Fruit fly (Drosophila melanogaster) whole organism, embryonic: ENCODE results near the gene CG46440.

Experiments used
- BEAF-32 ChIP-seq: fragments of 200-800 bp; sonication (Bioruptor generic); optimal IDR thresholded peaks from 3 replicates; lab custom pipeline; 2017; ENCODE audit warnings: missing biosample characterization, missing genetic modification characterization, mild to moderate bottlenecking, moderate library complexity, missing genetic modification reagents
- Blimp-1 ChIP-seq: fragments of 200-800 bp; sonication (Bioruptor generic); optimal IDR thresholded peaks from 3 replicates; lab custom pipeline; 2018; ENCODE audit warnings: missing biosample characterization, missing genetic modification characterization, mild to moderate bottlenecking, moderate library complexity, missing genetic modification reagents
- Bteb2 ChIP-seq: fragments of 200-800 bp; sonication (Bioruptor generic); optimal IDR thresholded peaks from 2 replicates; lab custom pipeline; 2016; ENCODE audit warnings: missing biosample characterization, missing genetic modification characterization
- CG10543 ChIP-seq: fragments of 200-800 bp; sonication (Bioruptor generic); optimal IDR thresholded peaks from 3 replicates; lab custom pipeline; 2017; ENCODE audit warnings: missing biosample characterization, mild to moderate bottlenecking, missing genetic modification characterization, moderate library complexity
- CG10654 ChIP-seq: fragments of 200-800 bp; sonication (Bioruptor generic); optimal IDR thresholded peaks from 2 replicates; lab custom pipeline; 2016; ENCODE audit warnings: missing biosample characterization, missing genetic modification characterization
- CG11085 ChIP-seq: fragments of 200-800 bp; sonication (Bioruptor generic); IDR thresholded peaks from 2 replicates; pipeline ENCODE4 v1.3.6; 2022; ENCODE audit warnings: missing biosample characterization, missing genetic modification characterization
- CG11696 ChIP-seq: fragments of 200-800 bp; sonication (Bioruptor generic); IDR thresholded peaks from 2 replicates; pipeline ENCODE4 v1.3.6; 2022; ENCODE audit warnings: missing biosample characterization, missing genetic modification characterization
- CG12769 ChIP-seq: fragments of 200-800 bp; sonication (Bioruptor generic); optimal IDR thresholded peaks from 2 replicates; lab custom pipeline; 2019; ENCODE audit warnings: missing biosample characterization, mild to moderate bottlenecking, missing genetic modification characterization, moderate library complexity
- CG14860 ChIP-seq: fragments of 200-800 bp; sonication (Bioruptor generic); IDR thresholded peaks from 3 replicates; pipeline ENCODE4 v1.3.6; 2022; ENCODE audit warnings: missing biosample characterization, missing genetic modification characterization; ENCODE audit not compliant: partially characterized antibody
- CG15479 ChIP-seq: fragments of 200-800 bp; sonication (Bioruptor generic); optimal IDR thresholded peaks from 3 replicates; lab custom pipeline; 2019; ENCODE audit warnings: missing biosample characterization, mild to moderate bottlenecking, missing genetic modification characterization, moderate library complexity
- CG15514 ChIP-seq: fragments of 200-800 bp; sonication (Bioruptor generic); optimal IDR thresholded peaks from 3 replicates; lab custom pipeline; 2017; ENCODE audit warnings: missing biosample characterization, missing genetic modification characterization, mild to moderate bottlenecking, moderate library complexity, missing genetic modification reagents
- CG1832 ChIP-seq: fragments of 200-800 bp; sonication (Bioruptor generic); optimal IDR thresholded peaks from 2 replicates; lab custom pipeline; 2017; ENCODE audit warnings: missing biosample characterization, mild to moderate bottlenecking, missing genetic modification characterization, inconsistent platforms
- CG2678 ChIP-seq: fragments of 200-800 bp; sonication (Bioruptor generic); optimal IDR thresholded peaks from 3 replicates; lab custom pipeline; 2019; ENCODE audit warnings: missing biosample characterization, mild to moderate bottlenecking, missing genetic modification characterization, moderate library complexity
- CG30431 ChIP-seq: fragments of 200-800 bp; sonication (Bioruptor generic); optimal IDR thresholded peaks from 2 replicates; lab custom pipeline; 2017; ENCODE audit warnings: missing biosample characterization, missing genetic modification characterization
- CG32532 ChIP-seq: fragments of 200-800 bp; sonication (Bioruptor generic); IDR thresholded peaks from 2 replicates; pipeline ENCODE4 v1.3.6; 2022; ENCODE audit warnings: missing biosample characterization, missing genetic modification characterization
- CG32767 ChIP-seq: fragments of 200-800 bp; sonication (Bioruptor generic); IDR thresholded peaks from 2 replicates; pipeline ENCODE4 v1.3.6; 2022; ENCODE audit warnings: missing biosample characterization, missing genetic modification characterization
- CG6175 ChIP-seq: fragments of 200-800 bp; sonication (Bioruptor generic); IDR thresholded peaks from 3 replicates; pipeline ENCODE4 v1.3.6; 2022; ENCODE audit warnings: missing biosample characterization, missing genetic modification characterization
- Chrac-16 ChIP-seq: fragments of 200-800 bp; sonication (Bioruptor generic); optimal IDR thresholded peaks from 3 replicates; lab custom pipeline; 2016; ENCODE audit warnings: missing biosample characterization, missing genetic modification characterization
- Dbx ChIP-seq: fragments of 200-800 bp; sonication (Bioruptor generic); IDR thresholded peaks from 3 replicates; pipeline ENCODE4 v1.3.6; 2022; ENCODE audit warnings: missing biosample characterization, missing genetic modification characterization
- Deaf1 ChIP-seq: fragments of 200-800 bp; optimal IDR thresholded peaks from 3 replicates; lab custom pipeline; 2019; ENCODE audit warnings: missing biosample characterization, mild to moderate bottlenecking, missing genetic modification characterization, moderate library complexity
- Gug ChIP-seq: fragments of 200-800 bp; sonication (Bioruptor generic); IDR thresholded peaks from 4 replicates; pipeline ENCODE4 v1.3.6; 2022; ENCODE audit warnings: missing biosample characterization, missing genetic modification characterization
- HLH54F ChIP-seq: fragments of 200-800 bp; sonication (Bioruptor generic); optimal IDR thresholded peaks from 3 replicates; lab custom pipeline; 2016; ENCODE audit warnings: missing biosample characterization, missing genetic modification characterization
- Mrtf ChIP-seq: fragments of 200-800 bp; sonication (Bioruptor generic); IDR thresholded peaks from 3 replicates; pipeline ENCODE4 v1.3.6; 2022; ENCODE audit warnings: missing biosample characterization, missing genetic modification characterization
- NFAT ChIP-seq: fragments of 200-800 bp; sonication (Bioruptor generic); IDR thresholded peaks from 2 replicates; pipeline ENCODE4 v1.3.6; 2022; ENCODE audit warnings: missing biosample characterization, missing genetic modification characterization
- Oli ChIP-seq: fragments of 200-800 bp; sonication (Bioruptor generic); optimal IDR thresholded peaks from 2 replicates; lab custom pipeline; 2018; ENCODE audit warnings: missing biosample characterization, mild to moderate bottlenecking, missing genetic modification characterization, moderate library complexity
- Ravus ChIP-seq: fragments of 200-800 bp; sonication (Bioruptor generic); IDR thresholded peaks from 2 replicates; pipeline ENCODE4 v1.3.6; 2022; ENCODE audit warnings: missing biosample characterization, missing genetic modification characterization
- Rx ChIP-seq: fragments of 200-800 bp; sonication (Bioruptor generic); IDR thresholded peaks from 2 replicates; pipeline ENCODE4 v1.3.6; 2022; ENCODE audit warnings: missing biosample characterization, missing genetic modification characterization
- Side ChIP-seq: fragments of 200-800 bp; sonication (Bioruptor generic); optimal IDR thresholded peaks from 2 replicates; lab custom pipeline; 2016; ENCODE audit warnings: missing biosample characterization, missing genetic modification characterization
- Sin3A ChIP-seq: fragments of >200 bp; optimal IDR thresholded peaks from 2 replicates; lab custom pipeline; 2018
- Sox100B ChIP-seq: fragments of 200-800 bp; sonication (Bioruptor generic); optimal IDR thresholded peaks from 3 replicates; lab custom pipeline; 2018; ENCODE audit warnings: missing biosample characterization, mild to moderate bottlenecking, missing genetic modification characterization
- aop ChIP-seq: fragments of 200-800 bp; sonication (Bioruptor generic); IDR thresholded peaks from 2 replicates; pipeline ENCODE4 v1.3.6; 2022; ENCODE audit warnings: missing biosample characterization, missing genetic modification characterization
- ase ChIP-seq: fragments of 200-800 bp; sonication (Bioruptor generic); IDR thresholded peaks from 3 replicates; pipeline ENCODE4 v1.3.6; 2022; ENCODE audit warnings: missing biosample characterization, missing genetic modification characterization
- ato ChIP-seq: fragments of 200-800 bp; sonication (Bioruptor generic); IDR thresholded peaks from 2 replicates; pipeline ENCODE4 v1.3.6; 2022; ENCODE audit warnings: missing biosample characterization, missing genetic modification characterization; ENCODE audit not compliant: partially characterized antibody
- bsh ChIP-seq, 2 experiments: fragments of 200-800 bp; sonication (Bioruptor generic); optimal IDR thresholded peaks; 2 replicates each; lab custom pipeline; 2017 to 2018; ENCODE audit warnings: mild to moderate bottlenecking in 2 of 2, missing biosample characterization in 2 of 2, missing genetic modification characterization in 2 of 2, moderate library complexity in 1 of 2
- cad ChIP-seq: fragments of >200 bp; optimal IDR thresholded peaks from 2 replicates; lab custom pipeline; 2017; ENCODE audit warnings: missing biosample characterization, missing genetic modification characterization
- ems ChIP-seq: fragments of 200-800 bp; sonication (Bioruptor generic); optimal IDR thresholded peaks from 3 replicates; lab custom pipeline; 2016; ENCODE audit warnings: missing biosample characterization, missing genetic modification characterization
- en ChIP-seq: fragments of 200-800 bp; sonication (Bioruptor generic); optimal IDR thresholded peaks from 2 replicates; lab custom pipeline; 2016; ENCODE audit warnings: missing biosample characterization, missing genetic modification characterization
- esg ChIP-seq: fragments of 200-800 bp; sonication (Bioruptor generic); conservative IDR thresholded peaks from 2 replicates; pipeline ENCODE4 v1.3.6; 2022; ENCODE audit warnings: missing biosample characterization, missing genetic modification characterization
- ewg ChIP-seq: fragments of 200-800 bp; sonication (Bioruptor generic); optimal IDR thresholded peaks from 3 replicates; lab custom pipeline; 2017; ENCODE audit warnings: mild to moderate bottlenecking, missing biosample characterization, missing genetic modification reagents, missing genetic modification characterization
- gsb ChIP-seq: fragments of 200-800 bp; sonication (Bioruptor generic); IDR thresholded peaks from 2 replicates; pipeline ENCODE4 v1.3.6; 2022; ENCODE audit warnings: missing biosample characterization, missing genetic modification characterization
- h ChIP-seq: fragments of >200 bp; optimal IDR thresholded peaks from 2 replicates; lab custom pipeline; 2017
- hbn ChIP-seq: fragments of 200-800 bp; sonication (Bioruptor generic); IDR thresholded peaks from 2 replicates; pipeline ENCODE4 v1.3.6; 2022; ENCODE audit warnings: missing biosample characterization, missing genetic modification characterization; ENCODE audit not compliant: partially characterized antibody
- inv ChIP-seq: fragments of 200-800 bp; sonication (Bioruptor generic); IDR thresholded peaks from 2 replicates; pipeline ENCODE4 v1.3.6; 2022; ENCODE audit warnings: missing biosample characterization, missing genetic modification characterization; ENCODE audit not compliant: partially characterized antibody
- jigr1 ChIP-seq: fragments of 200-800 bp; sonication (Bioruptor generic); IDR thresholded peaks from 3 replicates; pipeline ENCODE4 v1.3.6; 2022; ENCODE audit warnings: missing biosample characterization, missing genetic modification characterization
- kay ChIP-seq: fragments of 200-800 bp; sonication (Bioruptor generic); optimal IDR thresholded peaks from 2 replicates; lab custom pipeline; 2016; ENCODE audit warnings: missing biosample characterization, missing genetic modification characterization
- klu ChIP-seq: fragments of 200-800 bp; sonication (Bioruptor generic); IDR thresholded peaks from 2 replicates; pipeline ENCODE4 v1.3.6; 2022; ENCODE audit warnings: missing biosample characterization, missing genetic modification characterization
- lov ChIP-seq, 2 experiments: fragments of 200-800 bp in 1 of 2; fragments of >200 bp in 1 of 2; sonication (Bioruptor generic) in 1 of 2; IDR thresholded peaks in 1 of 2; optimal IDR thresholded peaks in 1 of 2; 2 replicates in 1 of 2; 3 replicates in 1 of 2; pipeline versions ENCODE4 v1.3.6 to Lab custom; 2017 to 2022; ENCODE audit warnings: missing biosample characterization in 1 of 2, missing genetic modification characterization in 1 of 2
- onecut ChIP-seq: fragments of 200-800 bp; sonication (Bioruptor generic); IDR thresholded peaks from 2 replicates; pipeline ENCODE4 v1.3.6; 2022; ENCODE audit warnings: missing biosample characterization, missing genetic modification characterization
- sima ChIP-seq: fragments of 200-800 bp; sonication (Bioruptor generic); optimal IDR thresholded peaks from 2 replicates; lab custom pipeline; 2016; ENCODE audit warnings: missing biosample characterization, missing genetic modification characterization
- sqz ChIP-seq: fragments of 200-800 bp; sonication (Bioruptor generic); optimal IDR thresholded peaks from 3 replicates; lab custom pipeline; 2018; ENCODE audit warnings: missing biosample characterization, mild to moderate bottlenecking, missing genetic modification characterization

The CG46440 gene

dm6 chrX:15889780-15890608, 32.4 kb upstream of the CG46440 start, which contains the start of the genes MSBP and CG15916 (continued):
- TF ChIP-seq esg (peak; percentile 33; the same call in 1 of the 2 replicates), Chrac-16 (GFP tag; lab: Kevin White, UChicago) (peak; percentile 26), HLH54F (GFP tag; lab: Kevin White, UChicago) (no peak), BEAF-32 (GFP tag; lab: Kevin White, UChicago) (peak; percentile 72), en (no peak), CG32767 (no peak), klu (GFP tag; lab: Robert Waterston, UW) (no peak), h (lab: Kevin White, UChicago) (no peak), CG10543 (GFP tag; lab: Kevin White, UChicago) (no peak), CG6175 (GFP tag; lab: Robert Waterston, UW) (no peak), sima (GFP tag; lab: Kevin White, UChicago) (no peak), Side (no peak), CG2678 (tag; lab: Kevin White, UChicago) (peak; percentile 58), Gug (no peak), inv (GFP tag; lab: Robert Waterston, UW) (no peak), Rx (no peak), ewg (GFP tag; lab: Kevin White, UChicago) (peak; percentile 3), NFAT (GFP tag; lab: Robert Waterston, UW) (no peak), onecut (GFP tag; lab: Robert Waterston, UW) (no peak), CG1832 (no peak), Sin3A (lab: Kevin White, UChicago) (no peak), CG11085 (no peak), bsh (GFP tag; optimal IDR thresholded peaks at IDR 0.05; lab: Kevin White, UChicago) (peak in 1 of 2 experiments; percentile 33), Oli (peak; percentile 34), aop (no peak), ase (GFP tag; lab: Robert Waterston, UW) (no peak), CG11696 (GFP tag; lab: Robert Waterston, UW) (no peak), lov (optimal IDR thresholded peaks at IDR 0.05; lab: Kevin White, UChicago) (no peak), lov (GFP tag; IDR thresholded peaks at IDR 0.05; lab: Robert Waterston, UW) (no peak), CG12769 (tag; lab: Kevin White, UChicago) (no peak), CG30431 (GFP tag; lab: Kevin White, UChicago) (no peak), Bteb2 (no peak), CG32532 (GFP tag; lab: Robert Waterston, UW) (no peak), Mrtf (0 out of 3 replicates have a peak, but pooled peaks have one; percentile 27), Deaf1 (tag; lab: Kevin White, UChicago) (no peak), ato (GFP tag; lab: Robert Waterston, UW) (no peak), CG15479 (GFP tag; lab: Kevin White, UChicago) (no peak), jigr1 (GFP tag; lab: Robert Waterston, UW) (no peak), CG15514 (GFP tag; lab: Kevin White, UChicago) (peak; percentile 34), Sox100B (GFP tag; lab: Kevin White, UChicago) (peak; percentile 21), Ravus (GFP tag; lab: Robert Waterston, UW) (no peak), Blimp-1 (no peak), Dbx (GFP tag; lab: Robert Waterston, UW) (no peak), CG14860 (GFP tag; lab: Robert Waterston, UW) (0 out of 3 replicates have a peak, but pooled peaks have one; percentile 29), ems (no peak), sqz (GFP tag; lab: Kevin White, UChicago) (no peak), hbn (no peak), gsb (no peak), cad (GFP tag; lab: Kevin White, UChicago) (no peak), CG10654 (GFP tag; lab: Kevin White, UChicago) (no peak), kay (GFP tag; lab: Kevin White, UChicago) (no peak)
